Worm (Caenorhabditis elegans) whole organism, young adult: ENCODE measurements around the gene spp-6.

Experiments
- F33H1.4 ChIP-seq: fragments of 200-800 bp; sonication (Bioruptor generic); IDR thresholded peaks from 2 replicates; pipeline ENCODE4 v1.3.6; 2022; ENCODE audit warnings: missing genetic modification reagents, missing genetic modification characterization, missing compliant biosample characterization
- aptf-2 ChIP-seq: fragments of 200-800 bp; sonication (Bioruptor generic); conservative IDR thresholded peaks from 2 replicates; pipeline ENCODE4 v1.3.6; 2022; ENCODE audit warnings: missing genetic modification reagents, missing genetic modification characterization, missing compliant biosample characterization
- cebp-1 ChIP-seq, 2 experiments: fragments of 200-800 bp in 1 of 2; sonication (Bioruptor generic) in 1 of 2; sonication (generic microtip) in 1 of 2; IDR thresholded peaks in 1 of 2; optimal IDR thresholded peaks in 1 of 2; 2 replicates each; pipeline versions ENCODE4 v1.3.6 to Lab custom; 2017 to 2022; ENCODE audit warnings: missing compliant biosample characterization in 2 of 2, missing genetic modification characterization in 2 of 2, mild to moderate bottlenecking in 1 of 2, missing genetic modification reagents in 1 of 2, moderate library complexity in 1 of 2
- efl-1 ChIP-seq: fragments of 150-350 bp; optimal IDR thresholded peaks from 2 replicates; lab custom pipeline; 2014; ENCODE audit warnings: missing biosample characterization, missing genetic modification reagents, missing genetic modification characterization
- hlh-12 ChIP-seq: sonication (generic microtip); optimal IDR thresholded peaks from 2 replicates; lab custom pipeline; 2016; ENCODE audit warnings: missing genetic modification characterization, missing compliant biosample characterization
- hmg-20 ChIP-seq: fragments of 200-800 bp; sonication (Bioruptor generic); IDR thresholded peaks from 2 replicates; pipeline ENCODE4 v1.3.6; 2022; ENCODE audit warnings: missing genetic modification reagents, missing genetic modification characterization, missing compliant biosample characterization
- nfyb-1 ChIP-seq: fragments of 200-800 bp; sonication (Bioruptor generic); IDR thresholded peaks from 2 replicates; pipeline ENCODE4 v1.3.6; 2022; ENCODE audit warnings: missing genetic modification reagents, missing genetic modification characterization, missing compliant biosample characterization
- nhr-90 ChIP-seq: sonication (generic microtip); optimal IDR thresholded peaks from 2 replicates; lab custom pipeline; 2016; ENCODE audit warnings: missing genotype, mild to moderate bottlenecking, missing genetic modification characterization, missing compliant biosample characterization
- snpc-1.1 ChIP-seq: sonication (generic microtip); optimal IDR thresholded peaks from 2 replicates; lab custom pipeline; 2017; ENCODE audit warnings: missing genetic modification characterization, mild to moderate bottlenecking, missing compliant biosample characterization, antibody characterized with exemption, moderate library complexity, missing genotype, missing genetic modification reagents; ENCODE audit not compliant: insufficient read depth
- snpc-3.4 ChIP-seq: sonication (generic microtip); optimal IDR thresholded peaks from 2 replicates; lab custom pipeline; 2017; ENCODE audit warnings: missing genetic modification characterization, mild to moderate bottlenecking, missing compliant biosample characterization, antibody characterized with exemption, moderate library complexity, missing genotype, missing genetic modification reagents

- no peak for TF ChIP-seq efl-1 (GFP tag; lab: Kevin White, UChicago)
- no peak for TF ChIP-seq nhr-90 (tag; lab: Kevin White, UChicago)
- no peak for TF ChIP-seq nfyb-1 (GFP tag; lab: Robert Waterston, UW)
- no peak for TF ChIP-seq cebp-1 (GFP tag; IDR thresholded peaks at IDR 0.05; lab: Robert Waterston, UW)
- TF ChIP-seq cebp-1 (tag; optimal IDR thresholded peaks at IDR 0.05; lab: Kevin White, UChicago), result no peak
- TF ChIP-seq snpc-3.4 (tag; lab: Kevin White, UChicago), result no peak
- TF ChIP-seq hmg-20 (GFP tag; lab: Robert Waterston, UW), result no peak
- no peak for TF ChIP-seq snpc-1.1
- TF ChIP-seq aptf-2 (GFP tag; lab: Robert Waterston, UW), result no peak
- no peak for TF ChIP-seq F33H1.4 (GFP tag; lab: Robert Waterston, UW)
- TF ChIP-seq hlh-12, result no peak
Observed at ce11 chrX:7289565-7289964, 27.6 kb upstream of the spp-6 start.
